Fruit fly (Drosophila melanogaster): ENCODE results near the gene CG14610.

Gene CG14610

DNA sequence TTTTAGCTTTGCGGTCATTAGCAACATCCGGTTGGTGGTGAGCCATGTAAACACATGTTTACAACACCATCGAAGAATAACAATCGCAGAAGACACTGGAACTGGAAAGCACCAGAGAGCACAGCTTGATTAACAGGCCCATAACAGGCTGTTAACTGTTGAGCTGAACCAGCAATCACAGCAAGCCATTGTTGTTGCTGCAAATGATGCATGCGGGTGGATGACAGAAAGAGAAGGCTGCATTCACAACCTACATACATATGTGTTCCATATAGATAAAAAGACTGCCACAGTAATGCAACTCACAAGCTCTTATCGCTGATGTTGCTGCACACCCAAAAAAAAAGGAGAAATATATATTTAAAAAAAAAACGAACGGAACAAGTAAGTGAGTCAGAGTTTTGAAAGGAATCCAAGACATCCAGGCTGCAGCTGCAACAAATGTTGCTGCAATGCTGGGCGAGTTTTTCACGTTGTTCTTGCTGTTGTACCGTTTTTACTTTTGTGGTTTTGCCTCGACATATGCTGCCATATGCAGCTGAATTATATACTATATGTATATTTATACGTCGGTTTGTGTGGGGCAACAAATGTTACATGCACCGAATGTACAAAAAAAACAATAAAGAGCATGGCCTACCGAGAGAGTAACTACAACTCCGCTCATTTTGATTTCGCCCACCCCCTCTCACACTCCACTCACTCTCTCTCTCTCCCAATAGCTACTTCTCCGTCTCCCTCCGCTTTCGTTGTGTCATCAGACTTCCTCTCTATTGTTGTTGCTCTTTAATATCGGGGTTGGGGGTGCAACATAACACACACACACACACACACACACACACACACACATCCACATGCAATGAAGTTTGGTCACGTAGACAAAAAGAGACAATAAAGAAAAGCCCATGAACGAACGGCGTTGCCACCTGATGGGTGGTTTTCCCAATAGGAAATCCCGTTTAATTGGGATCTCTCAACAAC, 41.0 kb downstream of the CG14610 start:
- TF ChIP-seq CG8478 (optimal IDR thresholded peaks at IDR 0.05) = no peak
- no peak for TF ChIP-seq CTCF (optimal IDR thresholded peaks at IDR 0.05)

DNA sequence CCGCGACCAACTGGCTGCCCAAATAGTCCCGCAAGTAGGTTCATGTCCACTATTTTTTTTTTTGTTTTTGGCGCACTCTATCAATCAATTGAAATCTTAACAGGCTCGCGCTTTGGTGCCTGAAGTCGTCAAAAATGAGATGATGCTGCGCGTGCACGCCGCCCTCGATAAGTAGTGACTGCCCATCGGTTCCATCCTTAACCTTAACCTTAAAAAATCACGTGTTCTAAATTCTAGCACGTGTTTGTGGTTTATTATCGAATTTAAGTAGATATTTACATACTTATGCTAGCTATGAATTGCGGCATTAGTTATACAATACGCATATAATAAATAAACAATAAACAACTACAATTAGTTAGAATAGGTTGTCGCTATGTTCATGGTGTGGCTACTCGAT, 49.7 kb downstream of the CG14610 start:
- TF ChIP-seq CTCF (optimal IDR thresholded peaks at IDR 0.05) (no peak), CG8478 (optimal IDR thresholded peaks at IDR 0.05) (no peak)
